Worm (Caenorhabditis elegans) whole organism, L1 larva: ENCODE results near the gene slc-17.1.
A peak's percentile ranks its signal among the peaks of the same experiment; 100 is the strongest.

Experiments used
- elt-3 ChIP-seq, 6 experiments: fragments of 150-350 bp in 1 of 6; sonication (generic microtip); optimal IDR thresholded peaks; 2 replicates each; lab custom pipeline; 2017 to 2018; ENCODE audit warnings: missing biosample characterization in 6 of 6, missing genetic modification characterization in 6 of 6, inconsistent platforms in 1 of 6
- hlh-17 ChIP-seq: fragments of 200-800 bp; sonication (Bioruptor generic); optimal IDR thresholded peaks from 2 replicates; lab custom pipeline; 2018; ENCODE audit warnings: missing genetic modification characterization, mild to moderate bottlenecking, missing compliant biosample characterization, moderate library complexity, borderline replicate concordance
- hlh-4 ChIP-seq: sonication (generic microtip); optimal IDR thresholded peaks from 2 replicates; lab custom pipeline; 2016; ENCODE audit warnings: mild to moderate bottlenecking, missing genetic modification characterization, missing compliant biosample characterization
- lin-13 ChIP-seq: fragments of 150-350 bp; optimal IDR thresholded peaks from 2 replicates; lab custom pipeline; 2014; ENCODE audit warnings: missing biosample characterization, missing genetic modification reagents, missing genetic modification characterization
- lin-15B ChIP-seq: fragments of 150-350 bp; sonication (generic microtip); optimal IDR thresholded peaks from 3 replicates; lab custom pipeline; 2014; ENCODE audit warnings: missing biosample characterization, missing genetic modification characterization
- nhr-12 ChIP-seq: sonication (generic microtip); optimal IDR thresholded peaks from 2 replicates; lab custom pipeline; 2017; ENCODE audit warnings: missing biosample characterization, missing genetic modification characterization
- sptf-1 ChIP-seq: fragments of 150-350 bp; optimal IDR thresholded peaks from 2 replicates; lab custom pipeline; 2014; ENCODE audit warnings: missing biosample characterization, missing genetic modification characterization
- unc-62 ChIP-seq: fragments of 150-350 bp; optimal IDR thresholded peaks from 2 replicates; lab custom pipeline; 2014; ENCODE audit warnings: missing biosample characterization, missing genetic modification reagents, missing genetic modification characterization
- xbp-1 ChIP-seq: sonication (generic microtip); optimal IDR thresholded peaks from 2 replicates; lab custom pipeline; 2016; ENCODE audit warnings: missing genetic modification characterization, missing compliant biosample characterization

- TF ChIP-seq lin-13 (GFP tag; lab: Kevin White, UChicago): peak; percentile 4
- TF ChIP-seq elt-3 (tag; optimal IDR thresholded peaks at IDR 0.05; lab: Kevin White, UChicago): peak in 1 of 6 experiments; percentile 35
- no peak for TF ChIP-seq hlh-17 (GFP tag; lab: Kevin White, UChicago)
- TF ChIP-seq sptf-1 (tag; lab: Kevin White, UChicago): no peak
- TF ChIP-seq hlh-4 (tag; lab: Kevin White, UChicago): no peak
- no peak for TF ChIP-seq lin-15B
- TF ChIP-seq nhr-12 (tag; lab: Kevin White, UChicago): no peak
- TF ChIP-seq xbp-1 (tag; lab: Kevin White, UChicago): no peak
- TF ChIP-seq unc-62 (GFP tag; lab: Kevin White, UChicago): no peak
Measured at ce11 chrX:17423894-17424594, 40.7 kb downstream of the slc-17.1 start.
